Fruit fly (Drosophila melanogaster) whole organism, embryonic: ENCODE data around the gene Tep4.

ENCODE experiments used
- BEAF-32 ChIP-seq: fragments of 200-800 bp; sonication (Bioruptor generic); optimal IDR thresholded peaks from 3 replicates; lab custom pipeline; 2017; ENCODE audit warnings: missing biosample characterization, missing genetic modification characterization, mild to moderate bottlenecking, moderate library complexity, missing genetic modification reagents
- CG10431 ChIP-seq: fragments of 200-800 bp; sonication (Bioruptor generic); optimal IDR thresholded peaks from 3 replicates; lab custom pipeline; 2018; ENCODE audit warnings: missing biosample characterization, mild to moderate bottlenecking, missing genetic modification characterization
- CG12769 ChIP-seq: fragments of 200-800 bp; sonication (Bioruptor generic); optimal IDR thresholded peaks from 2 replicates; lab custom pipeline; 2019; ENCODE audit warnings: missing biosample characterization, mild to moderate bottlenecking, missing genetic modification characterization, moderate library complexity
- CG12942 ChIP-seq: fragments of 200-800 bp; sonication (Bioruptor generic); optimal IDR thresholded peaks from 3 replicates; lab custom pipeline; 2016; ENCODE audit warnings: missing biosample characterization, missing genetic modification characterization
- CG1792 ChIP-seq: fragments of 200-800 bp; sonication (Bioruptor generic); optimal IDR thresholded peaks from 2 replicates; lab custom pipeline; 2016; ENCODE audit warnings: missing biosample characterization, missing genetic modification characterization
- CG1832 ChIP-seq: fragments of 200-800 bp; sonication (Bioruptor generic); optimal IDR thresholded peaks from 2 replicates; lab custom pipeline; 2017; ENCODE audit warnings: missing biosample characterization, mild to moderate bottlenecking, missing genetic modification characterization, inconsistent platforms
- CG18599 ChIP-seq: fragments of 200-800 bp; sonication (Bioruptor generic); optimal IDR thresholded peaks from 3 replicates; lab custom pipeline; 2017; ENCODE audit warnings: missing biosample characterization, missing genetic modification characterization, mild to moderate bottlenecking, moderate library complexity, missing genetic modification reagents
- CG32767 ChIP-seq: fragments of 200-800 bp; sonication (Bioruptor generic); IDR thresholded peaks from 2 replicates; pipeline ENCODE4 v1.3.6; 2022; ENCODE audit warnings: missing biosample characterization, missing genetic modification characterization
- CG33557 ChIP-seq: fragments of 200-800 bp; sonication (Bioruptor generic); optimal IDR thresholded peaks from 2 replicates; lab custom pipeline; 2019; ENCODE audit warnings: missing biosample characterization, mild to moderate bottlenecking, missing genetic modification characterization, moderate library complexity
- CG34224 ChIP-seq: fragments of 200-800 bp; sonication (Bioruptor generic); IDR thresholded peaks from 3 replicates; pipeline ENCODE4 v1.3.6; 2022; ENCODE audit warnings: missing biosample characterization, missing genetic modification characterization; ENCODE audit not compliant: partially characterized antibody
- CG4360 ChIP-seq: fragments of 200-800 bp; sonication (Bioruptor generic); IDR thresholded peaks from 2 replicates; pipeline ENCODE4 v1.3.6; 2022; ENCODE audit warnings: missing biosample characterization, missing genetic modification characterization
- CG5180 ChIP-seq: fragments of 200-800 bp; sonication (Bioruptor generic); optimal IDR thresholded peaks from 3 replicates; lab custom pipeline; 2017; ENCODE audit warnings: missing biosample characterization, missing genetic modification characterization, mild to moderate bottlenecking, moderate library complexity, missing genetic modification reagents
- CG6175 ChIP-seq: fragments of 200-800 bp; sonication (Bioruptor generic); IDR thresholded peaks from 3 replicates; pipeline ENCODE4 v1.3.6; 2022; ENCODE audit warnings: missing biosample characterization, missing genetic modification characterization
- CG7786 ChIP-seq: fragments of 200-800 bp; sonication (Bioruptor generic); optimal IDR thresholded peaks from 2 replicates; lab custom pipeline; 2016; ENCODE audit warnings: missing biosample characterization, missing genetic modification characterization
- CG8290 ChIP-seq, 3 experiments: fragments of 200-800 bp; sonication (Bioruptor generic); optimal IDR thresholded peaks; 2 replicates each; lab custom pipeline; 2016 to 2019; ENCODE audit warnings: missing biosample characterization in 3 of 3, missing genetic modification characterization in 3 of 3, mild to moderate bottlenecking in 2 of 3, moderate library complexity in 1 of 3
- CHES-1-like ChIP-seq: fragments of 200-800 bp; sonication (Bioruptor generic); optimal IDR thresholded peaks from 2 replicates; lab custom pipeline; 2016; ENCODE audit warnings: missing biosample characterization, missing genetic modification characterization
- Dbx ChIP-seq: fragments of 200-800 bp; sonication (Bioruptor generic); IDR thresholded peaks from 3 replicates; pipeline ENCODE4 v1.3.6; 2022; ENCODE audit warnings: missing biosample characterization, missing genetic modification characterization
- Dll ChIP-seq: fragments of 200-800 bp; sonication (Bioruptor generic); IDR thresholded peaks from 4 replicates; pipeline ENCODE4 v1.3.6; 2022; ENCODE audit warnings: missing biosample characterization, missing genetic modification characterization; ENCODE audit not compliant: partially characterized antibody
- Drgx ChIP-seq: fragments of 200-800 bp; sonication (Bioruptor generic); IDR thresholded peaks from 2 replicates; pipeline ENCODE4 v1.3.6; 2022; ENCODE audit warnings: missing biosample characterization, missing genetic modification characterization
- Ets65A ChIP-seq: fragments of 200-800 bp; sonication (Bioruptor generic); peaks from one replicate; lab custom pipeline; 2016; ENCODE audit warnings: missing biosample characterization, missing genetic modification characterization
- Fer2 ChIP-seq: fragments of 200-800 bp; sonication (Bioruptor generic); optimal IDR thresholded peaks from 2 replicates; lab custom pipeline; 2018; ENCODE audit warnings: missing biosample characterization, mild to moderate bottlenecking, missing genetic modification characterization, moderate library complexity
- Neu2 ChIP-seq: fragments of 200-800 bp; sonication (Bioruptor generic); optimal IDR thresholded peaks from 3 replicates; lab custom pipeline; 2016; ENCODE audit warnings: missing biosample characterization, missing genetic modification characterization, borderline replicate concordance
- Sin3A ChIP-seq: fragments of >200 bp; optimal IDR thresholded peaks from 2 replicates; lab custom pipeline; 2018
- amos ChIP-seq: fragments of 200-800 bp; sonication (Bioruptor generic); IDR thresholded peaks from 2 replicates; pipeline ENCODE4 v1.3.6; 2022; ENCODE audit warnings: missing biosample characterization, missing genetic modification characterization; ENCODE audit not compliant: partially characterized antibody
- bbx ChIP-seq: fragments of 200-800 bp; sonication (Bioruptor generic); IDR thresholded peaks from 2 replicates; pipeline ENCODE4 v1.3.6; 2022; ENCODE audit warnings: missing biosample characterization, missing genetic modification characterization; ENCODE audit not compliant: partially characterized antibody
- cad ChIP-seq: fragments of >200 bp; optimal IDR thresholded peaks from 2 replicates; lab custom pipeline; 2017; ENCODE audit warnings: missing biosample characterization, missing genetic modification characterization
- cg ChIP-seq: fragments of 200-800 bp; sonication (Bioruptor generic); optimal IDR thresholded peaks from 3 replicates; lab custom pipeline; 2019; ENCODE audit warnings: missing biosample characterization, mild to moderate bottlenecking, missing genetic modification characterization, moderate library complexity
- chinmo ChIP-seq: fragments of 200-800 bp; sonication (Bioruptor generic); IDR thresholded peaks from 4 replicates; pipeline ENCODE4 v1.3.6; 2022; ENCODE audit warnings: missing biosample characterization, missing genetic modification characterization; ENCODE audit not compliant: partially characterized antibody
- ci ChIP-seq: fragments of 200-800 bp; sonication (Bioruptor generic); IDR thresholded peaks from 3 replicates; pipeline ENCODE4 v1.3.6; 2022; ENCODE audit warnings: missing biosample characterization, missing genetic modification characterization
- dm ChIP-seq: fragments of 200-800 bp; sonication (Bioruptor generic); optimal IDR thresholded peaks from 3 replicates; lab custom pipeline; 2016; ENCODE audit warnings: missing biosample characterization, missing genetic modification characterization
- hkb ChIP-seq, 2 experiments: fragments of 200-800 bp in 1 of 2; fragments of >200 bp in 1 of 2; sonication (Bioruptor generic) in 1 of 2; IDR thresholded peaks in 1 of 2; optimal IDR thresholded peaks in 1 of 2; 2 replicates each; pipeline versions ENCODE4 v1.3.6 to Lab custom; 2017 to 2022; ENCODE audit warnings: missing biosample characterization in 1 of 2, missing genetic modification characterization in 1 of 2
- lbe ChIP-seq: fragments of 200-800 bp; sonication (Bioruptor generic); optimal IDR thresholded peaks from 2 replicates; lab custom pipeline; 2016; ENCODE audit warnings: missing biosample characterization, mild to moderate bottlenecking, missing genetic modification characterization
- lilli ChIP-seq: fragments of 200-800 bp; sonication (Bioruptor generic); optimal IDR thresholded peaks from 3 replicates; lab custom pipeline; 2016; ENCODE audit warnings: missing biosample characterization, missing genetic modification characterization
- nom ChIP-seq: fragments of 200-800 bp; sonication (Bioruptor generic); optimal IDR thresholded peaks from 2 replicates; lab custom pipeline; 2017; ENCODE audit warnings: missing biosample characterization, missing genetic modification characterization, mild to moderate bottlenecking, moderate library complexity, missing genetic modification reagents
- pfk ChIP-seq: fragments of 200-800 bp; sonication (Bioruptor generic); optimal IDR thresholded peaks from 2 replicates; lab custom pipeline; 2018; ENCODE audit warnings: missing biosample characterization, mild to moderate bottlenecking, missing genetic modification characterization, moderate library complexity
- prd ChIP-seq, 3 experiments: fragments of >200 bp in 2 of 3; fragments of 200-800 bp in 1 of 3; sonication (Bioruptor generic) in 1 of 3; optimal IDR thresholded peaks in 2 of 3; IDR thresholded peaks in 1 of 3; 2 replicates in 2 of 3; 3 replicates in 1 of 3; pipeline versions ENCODE4 v1.3.6 to Lab custom; 2017 to 2022; ENCODE audit warnings: missing biosample characterization in 1 of 3, missing genetic modification characterization in 1 of 3
- sc ChIP-seq, 3 experiments: fragments of >200 bp in 2 of 3; fragments of 200-800 bp in 1 of 3; sonication (Bioruptor generic) in 1 of 3; optimal IDR thresholded peaks; 2 replicates in 2 of 3; 3 replicates in 1 of 3; lab custom pipeline; 2017; ENCODE audit warnings: mild to moderate bottlenecking in 1 of 3, missing biosample characterization in 1 of 3, missing genetic modification characterization in 1 of 3, missing genetic modification reagents in 1 of 3
- sd ChIP-seq: fragments of 200-800 bp; sonication (Bioruptor generic); optimal IDR thresholded peaks from 3 replicates; lab custom pipeline; 2018; ENCODE audit warnings: missing biosample characterization, mild to moderate bottlenecking, missing genetic modification characterization, moderate library complexity
- sens ChIP-seq: fragments of 200-800 bp; sonication (Bioruptor generic); peaks from one replicate; lab custom pipeline; 2016; ENCODE audit warnings: missing biosample characterization, missing genetic modification characterization
- slbo ChIP-seq: fragments of 200-800 bp; sonication (Bioruptor generic); IDR thresholded peaks from 2 replicates; pipeline ENCODE4 v1.3.6; 2022; ENCODE audit warnings: missing biosample characterization, missing genetic modification characterization
- sna ChIP-seq: fragments of 200-800 bp; sonication (Bioruptor generic); IDR thresholded peaks from 2 replicates; pipeline ENCODE4 v1.3.6; 2022; ENCODE audit warnings: missing biosample characterization, missing genetic modification characterization; ENCODE audit not compliant: partially characterized antibody
- stwl ChIP-seq: fragments of 200-800 bp; sonication (Bioruptor generic); optimal IDR thresholded peaks from 3 replicates; lab custom pipeline; 2018; ENCODE audit warnings: missing biosample characterization, mild to moderate bottlenecking, missing genetic modification characterization, moderate library complexity
- vvl ChIP-seq: fragments of 200-800 bp; sonication (Bioruptor generic); IDR thresholded peaks from 2 replicates; pipeline ENCODE4 v1.3.6; 2022; ENCODE audit warnings: missing biosample characterization, missing genetic modification characterization
- yki ChIP-seq: fragments of >200 bp; optimal IDR thresholded peaks from 3 replicates; lab custom pipeline; 2018

Tep4 gene

dm6 chr2L:19570806-19571254, 22.5 kb downstream of the Tep4 start (continued):
- TF ChIP-seq lilli (GFP tag; lab: Kevin White, UChicago) (peak; percentile 6), hkb (optimal IDR thresholded peaks at IDR 0.05; lab: Kevin White, UChicago) (no peak), hkb (GFP tag; IDR thresholded peaks at IDR 0.05; lab: Robert Waterston, UW) (0 out of 2 replicates have a peak, but pooled peaks have one; percentile 10), sens (GFP tag; lab: Kevin White, UChicago) (peak; percentile 46)

- TF ChIP-seq cg = peak; percentile 98
- TF ChIP-seq chinmo (GFP tag; lab: Robert Waterston, UW) = peak; percentile 97
- TF ChIP-seq sc (optimal IDR thresholded peaks at IDR 0.05; lab: Kevin White, UChicago) = no peak
- no peak for TF ChIP-seq sc (GFP tag; optimal IDR thresholded peaks at IDR 0.05; lab: Kevin White, UChicago)
- no peak for TF ChIP-seq BEAF-32 (GFP tag; lab: Kevin White, UChicago)
- no peak for TF ChIP-seq CG1792 (GFP tag; lab: Kevin White, UChicago)
- no peak for TF ChIP-seq stwl (tag; lab: Kevin White, UChicago)
- TF ChIP-seq CG1832 (GFP tag; lab: Kevin White, UChicago) = peak; percentile 82
- TF ChIP-seq CG18599 (GFP tag; lab: Kevin White, UChicago) = no peak
- TF ChIP-seq CG6175 (GFP tag; lab: Robert Waterston, UW) = no peak
- TF ChIP-seq ci (GFP tag; lab: Robert Waterston, UW) = peak; percentile 32; the same call in 1 of the 3 replicates
- peak; percentile 22 for TF ChIP-seq lbe (GFP tag; lab: Kevin White, UChicago)
- peak; percentile 69 for TF ChIP-seq vvl (GFP tag; lab: Robert Waterston, UW)
- TF ChIP-seq Sin3A (lab: Kevin White, UChicago) = peak; percentile 19
- peak; percentile 63 for TF ChIP-seq pfk
- no peak for TF ChIP-seq CG12942 (GFP tag; lab: Kevin White, UChicago)
- TF ChIP-seq amos (GFP tag; lab: Robert Waterston, UW) = 0 out of 2 replicates have a peak, but pooled peaks have one; percentile 11
- peak; percentile 55 for TF ChIP-seq Ets65A (GFP tag; lab: Kevin White, UChicago)
- no peak for TF ChIP-seq CG8290 (GFP tag; optimal IDR thresholded peaks at IDR 0.05; lab: Kevin White, UChicago)
- peak in 1 of 2 experiments; percentile 41 for TF ChIP-seq CG8290 (tag; optimal IDR thresholded peaks at IDR 0.05; lab: Kevin White, UChicago)
- TF ChIP-seq Fer2 (tag; lab: Kevin White, UChicago) = no peak
- peak; percentile 36 for TF ChIP-seq bbx
- 0 out of 2 replicates have a peak, but pooled peaks have one; percentile 43 for TF ChIP-seq Drgx (GFP tag; lab: Robert Waterston, UW)
- TF ChIP-seq CG4360 = peak; percentile 94
- TF ChIP-seq cad (GFP tag; lab: Kevin White, UChicago) = peak; percentile 48
- TF ChIP-seq CG32767 (GFP tag; lab: Robert Waterston, UW) = peak; percentile 82
- TF ChIP-seq CG12769 (tag; lab: Kevin White, UChicago) = peak; percentile 79
- TF ChIP-seq Dll (GFP tag; lab: Robert Waterston, UW) = no peak
- peak; percentile 34 for TF ChIP-seq nom (GFP tag; lab: Kevin White, UChicago)
- TF ChIP-seq dm = no peak
- TF ChIP-seq Neu2 (GFP tag; lab: Kevin White, UChicago) = no peak
- TF ChIP-seq CG7786 (GFP tag; lab: Kevin White, UChicago) = no peak
- no peak for TF ChIP-seq CG33557
- no peak for TF ChIP-seq slbo (GFP tag; lab: Robert Waterston, UW)
- peak; percentile 100 for TF ChIP-seq sd (tag; lab: Kevin White, UChicago)
- TF ChIP-seq CHES-1-like = peak; percentile 44
- no peak for TF ChIP-seq CG5180 (GFP tag; lab: Kevin White, UChicago)
- TF ChIP-seq CG34224 = no peak
- TF ChIP-seq CG10431 (GFP tag; lab: Kevin White, UChicago) = peak; percentile 79
- TF ChIP-seq sna (GFP tag; lab: Robert Waterston, UW) = 0 out of 2 replicates have a peak, but pooled peaks have one; percentile 37
- TF ChIP-seq yki = peak; percentile 46
- no peak; the same call in 2 of the 3 replicates for TF ChIP-seq Dbx (GFP tag; lab: Robert Waterston, UW)
- no peak for TF ChIP-seq prd (optimal IDR thresholded peaks at IDR 0.05; lab: Kevin White, UChicago)
- TF ChIP-seq prd (GFP tag; IDR thresholded peaks at IDR 0.05; lab: Robert Waterston, UW) = no peak
Observed at dm6 chr2L:19571574-19572495, 23.5 kb downstream of the Tep4 start.
